Worm (Caenorhabditis elegans) whole organism, L3 larva: ENCODE measurements around the gene srlf-28.
A peak's percentile ranks its signal among the peaks of the same experiment; 100 is the strongest.
"Not testable (repeated sequence)": the region's sequence is repeated elsewhere in the genome, so short reads cannot be mapped to it uniquely, and the experiment has no call there.

Experiments used
- ceh-28 ChIP-seq: fragments of 150-350 bp; optimal IDR thresholded peaks from 2 replicates; lab custom pipeline; 2014; ENCODE audit warnings: missing biosample characterization, missing genetic modification reagents, missing genetic modification characterization
- ceh-82 ChIP-seq: fragments of 150-350 bp; optimal IDR thresholded peaks from 2 replicates; lab custom pipeline; 2014; ENCODE audit warnings: missing biosample characterization, missing genetic modification characterization
- daf-12 ChIP-seq: fragments of 150-350 bp; optimal IDR thresholded peaks from 2 replicates; lab custom pipeline; 2014; ENCODE audit warnings: missing biosample characterization, missing genetic modification reagents, missing genetic modification characterization
- egl-5 ChIP-seq: fragments of 150-350 bp; optimal IDR thresholded peaks from 2 replicates; lab custom pipeline; 2017; ENCODE audit warnings: missing biosample characterization, missing genetic modification reagents, missing genetic modification characterization, inconsistent platforms
- elt-1 ChIP-seq: fragments of 150-350 bp; optimal IDR thresholded peaks from 2 replicates; lab custom pipeline; 2014; ENCODE audit warnings: missing biosample characterization, missing genetic modification characterization
- elt-2 ChIP-seq: sonication (generic microtip); optimal IDR thresholded peaks from 2 replicates; lab custom pipeline; 2016; ENCODE audit warnings: missing genetic modification reagents, mild to moderate bottlenecking, missing genetic modification characterization, missing compliant biosample characterization
- elt-3 ChIP-seq, 3 experiments: fragments of 150-350 bp in 1 of 3; sonication (generic microtip) in 2 of 3; optimal IDR thresholded peaks; 2 replicates in 2 of 3; 4 replicates in 1 of 3; lab custom pipeline; 2014 to 2017; ENCODE audit warnings: missing biosample characterization in 3 of 3, missing genetic modification characterization in 3 of 3
- fkh-10 ChIP-seq: sonication (generic microtip); optimal IDR thresholded peaks from 2 replicates; lab custom pipeline; 2017; ENCODE audit warnings: missing biosample characterization, missing genetic modification reagents, missing genetic modification characterization
- fkh-2 ChIP-seq: fragments of 150-350 bp; optimal IDR thresholded peaks from 2 replicates; lab custom pipeline; 2014; ENCODE audit warnings: missing biosample characterization, missing genetic modification reagents, missing genetic modification characterization
- fos-1 ChIP-seq: fragments of 150-350 bp; optimal IDR thresholded peaks from 2 replicates; lab custom pipeline; 2014; ENCODE audit warnings: missing biosample characterization, missing genetic modification characterization
- hmg-11 ChIP-seq: sonication (generic microtip); optimal IDR thresholded peaks from 2 replicates; lab custom pipeline; 2016; ENCODE audit warnings: missing genetic modification characterization, missing compliant biosample characterization
- lin-15B ChIP-seq: fragments of 150-350 bp; optimal IDR thresholded peaks from 2 replicates; lab custom pipeline; 2014; ENCODE audit warnings: missing biosample characterization, missing genetic modification characterization
- lin-39 ChIP-seq: fragments of 150-350 bp; optimal IDR thresholded peaks from 2 replicates; lab custom pipeline; 2018; ENCODE audit warnings: missing biosample characterization, missing genetic modification reagents, missing genetic modification characterization
- lsy-12 ChIP-seq: sonication (generic microtip); optimal IDR thresholded peaks from 2 replicates; lab custom pipeline; 2016; ENCODE audit warnings: mild to moderate bottlenecking, missing genetic modification characterization, missing compliant biosample characterization
- mdl-1 ChIP-seq: fragments of 150-350 bp; optimal IDR thresholded peaks from 2 replicates; lab custom pipeline; 2014; ENCODE audit warnings: missing biosample characterization, missing genetic modification characterization
- mml-1 ChIP-seq: fragments of 150-350 bp; sonication (generic microtip); optimal IDR thresholded peaks from 3 replicates; lab custom pipeline; 2014; ENCODE audit warnings: missing biosample characterization, missing genetic modification characterization
- nfya-1 ChIP-seq: sonication (generic microtip); optimal IDR thresholded peaks from 2 replicates; lab custom pipeline; 2017; ENCODE audit warnings: missing genetic modification characterization, mild to moderate bottlenecking, missing compliant biosample characterization, antibody characterized with exemption, moderate library complexity; ENCODE audit not compliant: insufficient read depth
- nhr-12 ChIP-seq: fragments of 150-350 bp; optimal IDR thresholded peaks from 2 replicates; lab custom pipeline; 2014; ENCODE audit warnings: missing biosample characterization, missing genetic modification characterization
- nhr-237 ChIP-seq: fragments of 150-350 bp; optimal IDR thresholded peaks from 2 replicates; lab custom pipeline; 2014; ENCODE audit warnings: missing biosample characterization, missing genetic modification characterization
- nhr-25 ChIP-seq: sonication (generic microtip); optimal IDR thresholded peaks from 2 replicates; lab custom pipeline; 2017; ENCODE audit warnings: missing biosample characterization, missing genetic modification characterization
- nhr-28 ChIP-seq: fragments of 150-350 bp; optimal IDR thresholded peaks from 2 replicates; lab custom pipeline; 2014; ENCODE audit warnings: missing biosample characterization, missing genetic modification characterization
- nhr-76 ChIP-seq: fragments of 150-350 bp; sonication (generic microtip); optimal IDR thresholded peaks from 5 replicates; lab custom pipeline; 2014; ENCODE audit warnings: missing biosample characterization, missing genetic modification characterization
- pha-4 ChIP-seq: fragments of 150-350 bp; optimal IDR thresholded peaks from 2 replicates; lab custom pipeline; 2014; ENCODE audit warnings: missing biosample characterization, missing genetic modification reagents, missing genetic modification characterization
- pqm-1 ChIP-seq: fragments of 150-350 bp; optimal IDR thresholded peaks from 2 replicates; lab custom pipeline; 2017; ENCODE audit warnings: missing biosample characterization, missing genetic modification characterization, inconsistent platforms
- sea-2 ChIP-seq: fragments of 150-350 bp; sonication (generic microtip); optimal IDR thresholded peaks from 4 replicates; lab custom pipeline; 2014; ENCODE audit warnings: missing biosample characterization, missing genetic modification reagents, missing genetic modification characterization
- skn-1 ChIP-seq: fragments of 150-350 bp; optimal IDR thresholded peaks from 2 replicates; lab custom pipeline; 2014; ENCODE audit warnings: missing biosample characterization, missing genetic modification characterization
- snpc-4 ChIP-seq: fragments of 150-350 bp; optimal IDR thresholded peaks from 2 replicates; lab custom pipeline; 2014; ENCODE audit warnings: missing biosample characterization, missing genetic modification characterization
- tbx-2 ChIP-seq: sonication (generic microtip); optimal IDR thresholded peaks from 2 replicates; lab custom pipeline; 2016; ENCODE audit warnings: mild to moderate bottlenecking, missing genetic modification characterization, missing compliant biosample characterization
- unc-62 ChIP-seq: fragments of 150-350 bp; sonication (generic microtip); optimal IDR thresholded peaks from 4 replicates; lab custom pipeline; 2014; ENCODE audit warnings: missing biosample characterization, missing genetic modification reagents, missing genetic modification characterization
- ztf-11 ChIP-seq: fragments of 150-350 bp; optimal IDR thresholded peaks from 2 replicates; lab custom pipeline; 2014; ENCODE audit warnings: missing biosample characterization, missing genetic modification characterization

Gene srlf-28

ce11 chrIV:14379191-14379590 is 35.5 kb upstream of the srlf-28 start:
- TF ChIP-seq skn-1 (tag; lab: Kevin White, UChicago): no peak
- TF ChIP-seq elt-1 (tag; lab: Kevin White, UChicago): no peak
- no peak for TF ChIP-seq unc-62 (GFP tag; lab: Kevin White, UChicago)
- no peak for TF ChIP-seq nhr-237 (tag; lab: Kevin White, UChicago)
- TF ChIP-seq ceh-82 (tag; lab: Kevin White, UChicago): no peak
- no peak for TF ChIP-seq elt-3 (tag; optimal IDR thresholded peaks at IDR 0.05; lab: Kevin White, UChicago)
- no peak for TF ChIP-seq elt-2 (tag; lab: Kevin White, UChicago)
- TF ChIP-seq mdl-1 (tag; lab: Kevin White, UChicago): no peak
- TF ChIP-seq fkh-2 (tag; lab: Kevin White, UChicago): no peak
- no peak for TF ChIP-seq nhr-28 (tag; lab: Kevin White, UChicago)
- TF ChIP-seq lsy-12 (tag; lab: Kevin White, UChicago): no peak
- no peak for TF ChIP-seq egl-5 (tag; lab: Kevin White, UChicago)
- TF ChIP-seq nfya-1 (tag; lab: Kevin White, UChicago): no peak

- TF ChIP-seq pha-4 (tag; lab: Kevin White, UChicago) (no peak), snpc-4 (no peak), pqm-1 (no peak), fos-1 (tag; lab: Kevin White, UChicago) (no peak), nhr-28 (tag; lab: Kevin White, UChicago) (no peak), hmg-11 (tag; lab: Kevin White, UChicago) (no peak), nfya-1 (tag; lab: Kevin White, UChicago) (no peak), nhr-12 (tag; lab: Kevin White, UChicago) (no peak), mml-1 (tag; lab: Kevin White, UChicago) (no peak), ceh-82 (tag; lab: Kevin White, UChicago) (no peak), mdl-1 (tag; lab: Kevin White, UChicago) (no peak), sea-2 (GFP tag; lab: Kevin White, UChicago) (no peak), fkh-2 (tag; lab: Kevin White, UChicago) (no peak), tbx-2 (tag; lab: Kevin White, UChicago) (no peak)
Observed at ce11 chrIV:14377850-14378249, 34.2 kb upstream of the srlf-28 start.

ce11 chrIV:14377267-14377814 is 33.7 kb upstream of the srlf-28 start:
- no peak for TF ChIP-seq daf-12 (tag; lab: Kevin White, UChicago)
- TF ChIP-seq pha-4 (tag; lab: Kevin White, UChicago): no peak
- TF ChIP-seq lin-15B (tag; lab: Kevin White, UChicago): no peak
- no peak for TF ChIP-seq sea-2 (GFP tag; lab: Kevin White, UChicago)

ce11 chrIV:14373814-14374213 is 30.2 kb upstream of the srlf-28 start, which contains the start of gene Y67A10A.7:
Gene Y67A10A.7 (plus strand): TSS chrIV:14374114.
- not testable (repeated sequence) for TF ChIP-seq elt-1 (tag; lab: Kevin White, UChicago); nhr-76; lsy-12 (tag; lab: Kevin White, UChicago)

ce11 chrIV:14371639-14372038 is 28.0 kb upstream of the srlf-28 start:
- TF ChIP-seq hmg-11 (tag; lab: Kevin White, UChicago) (peak; percentile 93), ceh-28 (tag; lab: Kevin White, UChicago) (peak; percentile 33), fos-1 (tag; lab: Kevin White, UChicago) (no peak), skn-1 (tag; lab: Kevin White, UChicago) (peak; percentile 22), elt-1 (tag; lab: Kevin White, UChicago) (peak; percentile 39), lin-39 (tag; lab: Kevin White, UChicago) (peak; percentile 78), nfya-1 (tag; lab: Kevin White, UChicago) (peak; percentile 80), ceh-82 (tag; lab: Kevin White, UChicago) (peak; percentile 5), fkh-10 (GFP tag; lab: Kevin White, UChicago) (peak; percentile 83), unc-62 (GFP tag; lab: Kevin White, UChicago) (peak; percentile 77), egl-5 (tag; lab: Kevin White, UChicago) (peak; percentile 59), tbx-2 (tag; lab: Kevin White, UChicago) (no peak), ztf-11 (tag; lab: Kevin White, UChicago) (no peak), nhr-25 (tag; lab: Kevin White, UChicago) (no peak), lin-15B (tag; lab: Kevin White, UChicago) (peak; percentile 15), sea-2 (GFP tag; lab: Kevin White, UChicago) (peak; percentile 50)
